Worm (Caenorhabditis elegans) whole organism, young adult: ENCODE data around the gene pan-1.

Source experiments
- B0019.2 ChIP-seq: fragments of 200-800 bp; sonication (Bioruptor generic); conservative IDR thresholded peaks from 2 replicates; pipeline ENCODE4 v1.3.6; 2022; ENCODE audit warnings: missing genetic modification reagents, missing genetic modification characterization, missing compliant biosample characterization
- B0261.1 ChIP-seq: sonication (generic microtip); optimal IDR thresholded peaks from 2 replicates; lab custom pipeline; 2016; ENCODE audit warnings: mild to moderate bottlenecking, missing genetic modification characterization, moderate library complexity, missing compliant biosample characterization
- F10E7.11 ChIP-seq: sonication (generic microtip); optimal IDR thresholded peaks from 2 replicates; lab custom pipeline; 2017; ENCODE audit warnings: mild to moderate bottlenecking, missing genetic modification characterization, moderate library complexity, missing compliant biosample characterization
- F22D6.2 ChIP-seq: sonication (generic microtip); optimal IDR thresholded peaks from 2 replicates; lab custom pipeline; 2016; ENCODE audit warnings: mild to moderate bottlenecking, missing genetic modification characterization, missing compliant biosample characterization
- F23B12.7 ChIP-seq: sonication (generic microtip); optimal IDR thresholded peaks from 2 replicates; lab custom pipeline; 2017; ENCODE audit warnings: missing genetic modification characterization, mild to moderate bottlenecking, missing compliant biosample characterization, antibody characterized with exemption, moderate library complexity; ENCODE audit not compliant: insufficient read depth
- F49E8.2 ChIP-seq: sonication (generic microtip); optimal IDR thresholded peaks from 3 replicates; lab custom pipeline; 2017; ENCODE audit warnings: missing genetic modification characterization, mild to moderate bottlenecking, missing compliant biosample characterization, antibody characterized with exemption, moderate library complexity; ENCODE audit not compliant: insufficient read depth
- F52B5.7 ChIP-seq: sonication (generic microtip); optimal IDR thresholded peaks from 2 replicates; lab custom pipeline; 2016; ENCODE audit warnings: mild to moderate bottlenecking, missing genetic modification characterization, missing compliant biosample characterization
- Y53G8AR.9 ChIP-seq: fragments of 200-800 bp; sonication (Bioruptor generic); conservative IDR thresholded peaks from 2 replicates; pipeline ENCODE4 v1.3.6; 2022; ENCODE audit warnings: missing genetic modification reagents, missing genetic modification characterization, missing compliant biosample characterization
- Y56A3A.18 ChIP-seq: fragments of 200-800 bp; sonication (Bioruptor generic); IDR thresholded peaks from 2 replicates; pipeline ENCODE4 v1.3.6; 2022; ENCODE audit warnings: missing genetic modification reagents, missing genetic modification characterization, missing compliant biosample characterization
- Y79H2A.3 ChIP-seq: fragments of 200-800 bp; sonication (Bioruptor generic); conservative IDR thresholded peaks from 2 replicates; pipeline ENCODE4 v1.3.6; 2022; ENCODE audit warnings: missing genetic modification reagents, missing genetic modification characterization, missing compliant biosample characterization
- ZK185.1 ChIP-seq: sonication (generic microtip); optimal IDR thresholded peaks from 2 replicates; lab custom pipeline; 2016; ENCODE audit warnings: mild to moderate bottlenecking, missing genetic modification characterization, missing compliant biosample characterization; ENCODE audit not compliant: poor library complexity, severe bottlenecking
- aptf-2 ChIP-seq: fragments of 200-800 bp; sonication (Bioruptor generic); conservative IDR thresholded peaks from 2 replicates; pipeline ENCODE4 v1.3.6; 2022; ENCODE audit warnings: missing genetic modification reagents, missing genetic modification characterization, missing compliant biosample characterization
- atf-7 ChIP-seq: sonication (generic microtip); optimal IDR thresholded peaks from 2 replicates; lab custom pipeline; 2017; ENCODE audit warnings: mild to moderate bottlenecking, missing genetic modification characterization, missing compliant biosample characterization
- athp-1 ChIP-seq: sonication (generic microtip); optimal IDR thresholded peaks from 2 replicates; lab custom pipeline; 2017; ENCODE audit warnings: mild to moderate bottlenecking, missing genetic modification characterization, missing compliant biosample characterization
- attf-3 ChIP-seq: fragments of 200-800 bp; sonication (Bioruptor generic); conservative IDR thresholded peaks from 2 replicates; pipeline ENCODE4 v1.3.6; 2022; ENCODE audit warnings: missing genetic modification reagents, missing genetic modification characterization, missing compliant biosample characterization
- attf-5 ChIP-seq: fragments of 200-800 bp; sonication (Bioruptor generic); optimal IDR thresholded peaks from 2 replicates; lab custom pipeline; 2018; ENCODE audit warnings: mild to moderate bottlenecking, missing genetic modification characterization, missing compliant biosample characterization
- ceh-27 ChIP-seq: fragments of 200-800 bp; sonication (Bioruptor generic); optimal IDR thresholded peaks from 2 replicates; lab custom pipeline; 2018; ENCODE audit warnings: mild to moderate bottlenecking, missing genetic modification characterization, moderate library complexity, missing compliant biosample characterization
- ceh-40 ChIP-seq: fragments of 200-800 bp; sonication (Bioruptor generic); IDR thresholded peaks from 2 replicates; pipeline ENCODE4 v1.3.6; 2022; ENCODE audit warnings: missing genetic modification characterization, missing compliant biosample characterization
- ceh-79 ChIP-seq: sonication (generic microtip); optimal IDR thresholded peaks from 2 replicates; lab custom pipeline; 2017; ENCODE audit warnings: mild to moderate bottlenecking, missing genetic modification characterization, missing compliant biosample characterization
- ceh-91 ChIP-seq: fragments of 200-800 bp; sonication (Bioruptor generic); IDR thresholded peaks from 2 replicates; pipeline ENCODE4 v1.3.6; 2022; ENCODE audit warnings: missing genetic modification reagents, missing genetic modification characterization, missing compliant biosample characterization
- chd-7 ChIP-seq: sonication (generic microtip); optimal IDR thresholded peaks from 2 replicates; lab custom pipeline; 2016; ENCODE audit warnings: mild to moderate bottlenecking, missing genetic modification characterization, moderate library complexity, missing compliant biosample characterization
- die-1 ChIP-seq: sonication (generic microtip); optimal IDR thresholded peaks from 2 replicates; lab custom pipeline; 2016; ENCODE audit warnings: missing genotype, mild to moderate bottlenecking, missing genetic modification characterization, missing compliant biosample characterization
- dox-1 ChIP-seq: fragments of 200-800 bp; sonication (Bioruptor generic); IDR thresholded peaks from 2 replicates; pipeline ENCODE4 v1.3.6; 2022; ENCODE audit warnings: missing genetic modification reagents, missing genetic modification characterization, missing compliant biosample characterization
- egl-44 ChIP-seq: fragments of 200-800 bp; sonication (Bioruptor generic); IDR thresholded peaks from 2 replicates; pipeline ENCODE4 v1.3.6; 2022; ENCODE audit warnings: missing genetic modification reagents, missing genetic modification characterization, missing compliant biosample characterization
- ekl-4 ChIP-seq: fragments of 200-800 bp; sonication (Bioruptor generic); IDR thresholded peaks from 2 replicates; pipeline ENCODE4 v1.3.6; 2022; ENCODE audit warnings: missing genetic modification reagents, missing genetic modification characterization, missing compliant biosample characterization
- ets-4 ChIP-seq: fragments of 200-800 bp; sonication (Bioruptor generic); optimal IDR thresholded peaks from 2 replicates; lab custom pipeline; 2018; ENCODE audit warnings: mild to moderate bottlenecking, missing genetic modification characterization, missing compliant biosample characterization
- hlh-12 ChIP-seq: sonication (generic microtip); optimal IDR thresholded peaks from 2 replicates; lab custom pipeline; 2016; ENCODE audit warnings: missing genetic modification characterization, missing compliant biosample characterization
- hlh-26 ChIP-seq: fragments of 200-800 bp; sonication (Bioruptor generic); conservative IDR thresholded peaks from 2 replicates; pipeline ENCODE4 v1.3.6; 2022; ENCODE audit warnings: missing genetic modification reagents, missing genetic modification characterization, missing compliant biosample characterization
- hmg-1.2 ChIP-seq: fragments of 200-800 bp; sonication (Bioruptor generic); IDR thresholded peaks from 2 replicates; pipeline ENCODE4 v1.3.6; 2022; ENCODE audit warnings: missing genetic modification reagents, missing genetic modification characterization, missing compliant biosample characterization
- hrde-1 ChIP-seq: sonication (generic microtip); optimal IDR thresholded peaks from 2 replicates; lab custom pipeline; 2016; ENCODE audit warnings: missing genetic modification characterization, mild to moderate bottlenecking, missing compliant biosample characterization, moderate library complexity, missing genotype, missing genetic modification reagents, borderline replicate concordance
- lin-35 ChIP-seq, 3 experiments: fragments of 150-350 bp in 2 of 3; sonication (generic microtip) in 1 of 3; optimal IDR thresholded peaks; 2 replicates each; lab custom pipeline; 2014 to 2018; ENCODE audit warnings: missing biosample characterization in 3 of 3, missing genetic modification characterization in 3 of 3, missing genetic modification reagents in 3 of 3
- lin-54 ChIP-seq: fragments of 200-800 bp; sonication (Bioruptor generic); optimal IDR thresholded peaks from 2 replicates; lab custom pipeline; 2018; ENCODE audit warnings: mild to moderate bottlenecking, missing genetic modification characterization, missing compliant biosample characterization
- lsl-1 ChIP-seq: fragments of 200-800 bp; sonication (Bioruptor generic); optimal IDR thresholded peaks from 2 replicates; lab custom pipeline; 2018; ENCODE audit warnings: mild to moderate bottlenecking, missing genetic modification characterization, moderate library complexity, missing compliant biosample characterization
- madf-10 ChIP-seq: sonication (generic microtip); optimal IDR thresholded peaks from 2 replicates; lab custom pipeline; 2016; ENCODE audit warnings: mild to moderate bottlenecking, missing genetic modification characterization, missing compliant biosample characterization
- madf-8 ChIP-seq: fragments of 200-800 bp; sonication (Bioruptor generic); conservative IDR thresholded peaks from 2 replicates; pipeline ENCODE4 v1.3.6; 2022; ENCODE audit warnings: missing genetic modification reagents, missing genetic modification characterization, missing compliant biosample characterization
- mel-28 ChIP-seq: sonication (generic microtip); optimal IDR thresholded peaks from 2 replicates; lab custom pipeline; 2016; ENCODE audit warnings: borderline replicate concordance, mild to moderate bottlenecking, missing genetic modification characterization, missing compliant biosample characterization
- mes-4 ChIP-seq: sonication (generic microtip); optimal IDR thresholded peaks from 2 replicates; lab custom pipeline; 2016; ENCODE audit warnings: missing genotype, missing genetic modification characterization, missing compliant biosample characterization
- nfya-2 ChIP-seq: fragments of 200-800 bp; sonication (Bioruptor generic); IDR thresholded peaks from 2 replicates; pipeline ENCODE4 v1.3.6; 2022; ENCODE audit warnings: missing genetic modification reagents, missing genetic modification characterization, missing compliant biosample characterization
- nfyb-1 ChIP-seq: fragments of 200-800 bp; sonication (Bioruptor generic); IDR thresholded peaks from 2 replicates; pipeline ENCODE4 v1.3.6; 2022; ENCODE audit warnings: missing genetic modification reagents, missing genetic modification characterization, missing compliant biosample characterization
- nhr-120 ChIP-seq: fragments of 200-800 bp; sonication (Bioruptor generic); IDR thresholded peaks from 2 replicates; pipeline ENCODE4 v1.3.6; 2022; ENCODE audit warnings: missing genetic modification characterization, missing compliant biosample characterization
- nhr-179 ChIP-seq: sonication (generic microtip); optimal IDR thresholded peaks from 2 replicates; lab custom pipeline; 2016; ENCODE audit warnings: mild to moderate bottlenecking, missing genetic modification characterization, missing compliant biosample characterization
- nhr-80 ChIP-seq: sonication (generic microtip); optimal IDR thresholded peaks from 2 replicates; lab custom pipeline; 2016; ENCODE audit warnings: missing genetic modification characterization, missing compliant biosample characterization
- rcor-1 ChIP-seq: fragments of 200-800 bp; sonication (Bioruptor generic); IDR thresholded peaks from 2 replicates; pipeline ENCODE4 v1.3.6; 2022; ENCODE audit warnings: missing genetic modification reagents, missing genetic modification characterization, missing compliant biosample characterization
- rec-8 ChIP-seq, 2 experiments: sonication (generic microtip); optimal IDR thresholded peaks; 2 replicates each; lab custom pipeline; 2016; ENCODE audit warnings: mild to moderate bottlenecking in 2 of 2, missing genetic modification characterization in 2 of 2, missing genetic modification reagents in 2 of 2, missing genotype in 2 of 2, missing biosample characterization in 1 of 2, missing compliant biosample characterization in 1 of 2, moderate library complexity in 1 of 2
- sdz-38 ChIP-seq: sonication (generic microtip); optimal IDR thresholded peaks from 2 replicates; lab custom pipeline; 2016; ENCODE audit warnings: missing genotype, missing genetic modification characterization, missing compliant biosample characterization
- snpc-3.4 ChIP-seq: sonication (generic microtip); optimal IDR thresholded peaks from 2 replicates; lab custom pipeline; 2017; ENCODE audit warnings: missing genetic modification characterization, mild to moderate bottlenecking, missing compliant biosample characterization, antibody characterized with exemption, moderate library complexity, missing genotype, missing genetic modification reagents
- somi-1 ChIP-seq: fragments of 200-800 bp; sonication (Bioruptor generic); optimal IDR thresholded peaks from 2 replicates; lab custom pipeline; 2018; ENCODE audit warnings: mild to moderate bottlenecking, missing genetic modification characterization, missing compliant biosample characterization
- unc-62 ChIP-seq: fragments of 150-350 bp; optimal IDR thresholded peaks from 2 replicates; lab custom pipeline; 2014; ENCODE audit warnings: missing biosample characterization, missing genetic modification reagents, missing genetic modification characterization
- ztf-28 ChIP-seq: fragments of 200-800 bp; sonication (Bioruptor generic); IDR thresholded peaks from 2 replicates; pipeline ENCODE4 v1.3.6; 2022; ENCODE audit warnings: missing genetic modification reagents, missing genetic modification characterization, missing compliant biosample characterization

The pan-1 gene

ce11 chrIII:4560393-4560890 lies 2.1 kb upstream of the pan-1 start (continued):
- TF ChIP-seq die-1 (no peak), aptf-2 (no peak), attf-3 (GFP tag; lab: Robert Waterston, UW) (no peak), ceh-40 (no peak), lsl-1 (GFP tag; lab: Kevin White, UChicago) (no peak), nhr-120 (GFP tag; lab: Robert Waterston, UW) (no peak), ZK185.1 (tag; lab: Kevin White, UChicago) (no peak), atf-7 (tag; lab: Kevin White, UChicago) (peak; percentile 72), ztf-28 (GFP tag; lab: Robert Waterston, UW) (no peak), F49E8.2 (tag; lab: Kevin White, UChicago) (no peak), hrde-1 (tag; lab: Kevin White, UChicago) (no peak), F52B5.7 (tag; lab: Kevin White, UChicago) (no peak), lin-54 (no peak), madf-8 (no peak), lin-35 (GFP tag; optimal IDR thresholded peaks at IDR 0.05; lab: Kevin White, UChicago) (peak in 1 of 3 experiments; percentile 36), nhr-179 (tag; lab: Kevin White, UChicago) (no peak), F23B12.7 (tag; lab: Kevin White, UChicago) (no peak), Y53G8AR.9 (GFP tag; lab: Robert Waterston, UW) (no peak), mel-28 (no peak), attf-5 (GFP tag; lab: Kevin White, UChicago) (peak; percentile 35), hlh-12 (tag; lab: Kevin White, UChicago) (no peak), hmg-1.2 (GFP tag; lab: Robert Waterston, UW) (peak; percentile 94), rec-8 (tag; optimal IDR thresholded peaks at IDR 0.05; lab: Kevin White, UChicago) (no peak), nfya-2 (GFP tag; lab: Robert Waterston, UW) (no peak), B0019.2 (GFP tag; lab: Robert Waterston, UW) (no peak), somi-1 (GFP tag; lab: Kevin White, UChicago) (no peak), mes-4 (no peak), rcor-1 (GFP tag; lab: Robert Waterston, UW) (no peak; the same call in 1 of the 2 replicates), snpc-3.4 (tag; lab: Kevin White, UChicago) (no peak), chd-7 (tag; lab: Kevin White, UChicago) (no peak), Y79H2A.3 (GFP tag; lab: Robert Waterston, UW) (no peak), F22D6.2 (tag; lab: Kevin White, UChicago) (no peak), nhr-80 (tag; lab: Kevin White, UChicago) (peak; percentile 70), nfyb-1 (GFP tag; lab: Robert Waterston, UW) (no peak), athp-1 (tag; lab: Kevin White, UChicago) (no peak), madf-10 (no peak), ets-4 (no peak), ceh-79 (tag; lab: Kevin White, UChicago) (no peak), hlh-26 (GFP tag; lab: Robert Waterston, UW) (no peak), ekl-4 (GFP tag; lab: Robert Waterston, UW) (no peak), B0261.1 (tag; lab: Kevin White, UChicago) (no peak), F10E7.11 (tag; lab: Kevin White, UChicago) (no peak), dox-1 (GFP tag; lab: Robert Waterston, UW) (peak; percentile 71), unc-62 (GFP tag; lab: Kevin White, UChicago) (no peak), Y56A3A.18 (GFP tag; lab: Robert Waterston, UW) (no peak), ceh-27 (GFP tag; lab: Kevin White, UChicago) (no peak), sdz-38 (tag; lab: Kevin White, UChicago) (no peak), egl-44 (no peak), ceh-91 (no peak)
